Worm (Caenorhabditis elegans): ENCODE measurements around the gene mdt-27.

The mdt-27 gene

DNA sequence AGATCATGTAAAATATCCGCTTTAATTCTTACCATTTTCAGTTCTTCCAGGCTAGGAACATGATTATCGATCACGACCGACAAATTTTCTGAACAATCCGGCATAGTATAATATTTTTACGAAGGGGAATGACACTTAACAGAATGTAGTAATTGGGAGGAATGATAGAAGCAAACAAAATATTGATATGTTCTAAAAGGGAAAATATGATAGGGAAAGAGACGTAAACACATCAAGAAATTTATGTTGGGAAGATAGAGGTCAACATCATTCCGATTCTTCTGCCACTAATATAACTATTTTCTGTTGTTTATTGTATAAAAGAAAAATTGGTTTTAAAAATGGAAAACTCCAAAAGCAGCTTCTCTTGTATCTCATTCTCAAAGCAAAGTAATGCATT is 16.3 kb downstream of the mdt-27 start, which contains the start of gene C24B5.4:
C24B5.4 (minus strand) TSS at position 206 of the 400 bp plus-strand sequence.
- TF ChIP-seq ref-1 (GFP tag; conservative IDR thresholded peaks at IDR 0.05) (no peak), klf-2 (GFP tag; conservative IDR thresholded peaks at IDR 0.05) (no peak), cog-1 (tag; optimal IDR thresholded peaks at IDR 0.05) (no peak), tab-1 (GFP tag; IDR thresholded peaks at IDR 0.05) (no peak), med-1 (GFP tag; optimal IDR thresholded peaks at IDR 0.05; ENCODE audit: insufficient read depth) (no peak), flt-1 (GFP tag; IDR thresholded peaks at IDR 0.05) (no peak), ztf-23 (GFP tag; IDR thresholded peaks at IDR 0.05) (no peak), T22C8.4 (GFP tag; IDR thresholded peaks at IDR 0.05) (no peak)

DNA sequence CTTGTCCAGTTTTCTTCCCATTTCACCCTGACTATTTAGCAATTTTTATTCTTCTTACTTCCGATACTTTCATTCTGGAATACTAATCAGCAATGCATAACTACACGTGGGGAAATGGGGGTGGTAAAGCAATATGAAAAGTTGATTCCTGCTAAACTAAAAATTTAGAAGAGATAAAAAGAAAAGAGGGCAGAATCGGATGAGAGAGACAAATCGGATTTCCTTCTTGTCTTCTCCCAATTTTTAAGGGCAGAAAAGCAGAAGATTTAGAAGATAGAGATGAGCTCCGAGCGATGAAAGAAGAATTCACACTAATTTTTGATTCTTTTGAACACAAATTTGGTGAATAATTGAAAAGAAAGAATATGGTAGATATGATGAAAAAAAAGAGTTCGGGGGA is 19.4 kb downstream of the mdt-27 start:
- TF ChIP-seq ztf-23 (GFP tag; IDR thresholded peaks at IDR 0.05): no peak
- TF ChIP-seq cog-1 (tag; optimal IDR thresholded peaks at IDR 0.05): no peak
- no peak for TF ChIP-seq tab-1 (GFP tag; IDR thresholded peaks at IDR 0.05)
- no peak for TF ChIP-seq ztf-29 (GFP tag; IDR thresholded peaks at IDR 0.05)
- TF ChIP-seq ref-1 (GFP tag; conservative IDR thresholded peaks at IDR 0.05): no peak
- TF ChIP-seq klf-2 (GFP tag; conservative IDR thresholded peaks at IDR 0.05): no peak
- TF ChIP-seq flt-1 (GFP tag; IDR thresholded peaks at IDR 0.05): no peak
- no peak for TF ChIP-seq T22C8.4 (GFP tag; IDR thresholded peaks at IDR 0.05)
- TF ChIP-seq med-1 (GFP tag; optimal IDR thresholded peaks at IDR 0.05; ENCODE audit: insufficient read depth): no peak

DNA sequence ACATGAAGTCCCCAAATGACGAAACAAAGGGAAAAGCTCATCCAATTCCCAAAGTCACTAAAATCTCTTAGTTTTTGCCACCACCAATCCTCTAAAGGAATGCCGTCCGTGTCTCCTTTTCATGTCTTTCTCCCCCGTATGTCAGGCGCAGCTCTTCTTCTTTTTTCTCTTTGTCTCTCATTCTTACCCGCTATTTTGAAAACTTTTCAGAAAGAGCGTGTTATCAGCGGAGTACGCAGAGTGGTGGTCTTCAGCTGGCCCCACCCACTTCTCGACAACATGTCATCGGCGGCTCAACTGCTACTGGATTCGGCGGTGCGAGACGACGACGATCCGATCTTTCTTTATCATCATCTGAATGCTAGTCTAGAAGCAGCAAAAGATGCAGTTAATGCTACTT is 22.0 kb downstream of the mdt-27 start, which contains the start of gene sphr-1:
sphr-1 (plus strand) TSS at position 205 of the 400 bp plus-strand sequence.
- no peak for TF ChIP-seq flt-1 (GFP tag; IDR thresholded peaks at IDR 0.05)
- TF ChIP-seq tab-1 (GFP tag; IDR thresholded peaks at IDR 0.05): no peak
- no peak for TF ChIP-seq T22C8.4 (GFP tag; IDR thresholded peaks at IDR 0.05)
- no peak for TF ChIP-seq ztf-29 (GFP tag; IDR thresholded peaks at IDR 0.05)
- no peak for TF ChIP-seq klf-2 (GFP tag; conservative IDR thresholded peaks at IDR 0.05)
- TF ChIP-seq ref-1 (GFP tag; conservative IDR thresholded peaks at IDR 0.05): no peak
- no peak for TF ChIP-seq med-1 (GFP tag; optimal IDR thresholded peaks at IDR 0.05; ENCODE audit: insufficient read depth)
- no peak for TF ChIP-seq cog-1 (tag; optimal IDR thresholded peaks at IDR 0.05)
- no peak for TF ChIP-seq ztf-23 (GFP tag; IDR thresholded peaks at IDR 0.05)

DNA sequence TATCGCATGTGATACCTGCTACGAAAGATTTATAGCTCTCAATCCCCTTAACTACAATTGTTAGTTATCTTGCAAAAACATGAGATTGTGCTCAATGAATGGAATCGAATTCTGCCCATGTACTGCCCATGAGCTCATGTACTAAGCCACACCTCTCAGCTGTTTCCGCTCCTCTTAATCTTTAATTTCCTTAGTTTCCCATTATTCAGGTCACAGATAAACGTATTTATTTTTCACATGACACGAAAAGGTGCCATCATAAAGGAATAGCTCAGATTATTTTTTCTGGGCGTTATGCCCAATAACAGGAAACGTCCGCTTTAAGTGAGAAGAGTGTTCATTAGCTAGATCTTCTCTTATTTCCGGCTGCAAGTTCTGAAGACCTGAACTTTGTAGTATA is 27.4 kb downstream of the mdt-27 start:
- TF ChIP-seq cog-1 (tag; optimal IDR thresholded peaks at IDR 0.05) (no peak), ztf-29 (GFP tag; IDR thresholded peaks at IDR 0.05) (no peak), med-1 (GFP tag; optimal IDR thresholded peaks at IDR 0.05; ENCODE audit: insufficient read depth) (no peak), T22C8.4 (GFP tag; IDR thresholded peaks at IDR 0.05) (no peak), ztf-23 (GFP tag; IDR thresholded peaks at IDR 0.05) (no peak), tab-1 (GFP tag; IDR thresholded peaks at IDR 0.05) (no peak), ref-1 (GFP tag; conservative IDR thresholded peaks at IDR 0.05) (no peak), klf-2 (GFP tag; conservative IDR thresholded peaks at IDR 0.05) (no peak), flt-1 (GFP tag; IDR thresholded peaks at IDR 0.05) (no peak)

DNA sequence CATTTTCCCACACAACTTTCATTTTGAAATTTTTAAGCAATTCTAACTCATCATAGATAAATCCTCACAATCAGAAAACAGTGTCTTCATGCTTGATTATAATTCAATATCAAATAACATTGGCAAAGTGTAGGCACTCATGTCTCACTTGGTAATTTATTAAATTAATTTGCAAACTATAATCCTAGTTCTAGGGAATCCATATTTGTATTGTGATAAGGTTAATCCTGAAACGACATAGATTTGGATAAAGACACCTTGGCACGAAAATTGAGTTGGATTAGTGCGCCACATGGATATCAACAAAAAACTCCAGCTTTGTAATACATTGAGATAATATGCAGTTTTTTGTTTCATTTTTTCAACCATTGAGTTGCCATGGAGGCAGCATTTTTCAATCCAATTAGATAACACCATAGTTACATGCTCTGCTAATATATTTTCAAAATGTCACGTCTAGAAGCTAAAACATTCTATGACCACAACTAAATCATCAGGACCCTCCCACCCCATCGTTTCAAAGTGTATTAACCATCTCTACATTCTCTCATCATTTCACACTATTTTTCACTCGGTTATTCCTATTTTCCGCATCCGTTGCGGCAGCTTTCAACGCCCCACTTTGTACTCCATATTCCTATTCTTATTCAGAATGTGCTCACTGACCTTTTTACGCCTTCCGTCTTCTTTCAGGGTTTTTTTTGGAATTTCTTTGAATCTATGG is 29.6 kb downstream of the mdt-27 start:
- no peak for TF ChIP-seq flt-1 (GFP tag; IDR thresholded peaks at IDR 0.05)

DNA sequence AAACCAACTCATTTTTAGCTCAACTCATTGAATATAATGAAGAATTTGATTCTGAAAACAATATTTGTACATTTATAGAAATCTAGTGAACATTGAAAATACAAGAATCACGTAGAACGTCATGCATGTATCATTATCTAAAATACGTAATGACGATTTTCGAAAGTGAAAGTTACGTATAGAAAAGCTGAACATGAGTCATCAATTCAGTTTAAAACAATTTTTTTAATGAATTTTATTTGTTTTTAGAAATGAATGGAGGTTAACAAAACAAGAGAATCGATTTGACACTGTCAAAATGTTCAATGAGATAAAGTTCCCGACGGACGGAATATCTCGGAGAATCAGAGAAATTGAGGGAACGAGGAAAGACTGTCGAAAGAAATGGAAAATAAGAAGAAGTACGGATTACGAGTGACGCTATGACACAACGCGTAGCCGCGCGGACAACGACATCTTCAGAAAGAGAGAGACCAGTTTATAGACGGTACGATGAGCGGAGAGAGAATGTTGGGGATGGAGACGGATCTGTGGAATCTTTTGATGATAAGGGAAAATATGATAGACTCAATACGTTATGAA is 31.7 kb downstream of the mdt-27 start, which contains the start of gene ptr-1:
ptr-1 (minus strand) TSS at position 51 of the 582 bp plus-strand sequence.
- TF ChIP-seq T22C8.4 (GFP tag; IDR thresholded peaks at IDR 0.05) (no peak), ztf-29 (GFP tag; IDR thresholded peaks at IDR 0.05) (no peak), med-1 (GFP tag; optimal IDR thresholded peaks at IDR 0.05; ENCODE audit: insufficient read depth) (no peak), cog-1 (tag; optimal IDR thresholded peaks at IDR 0.05) (no peak), tab-1 (GFP tag; IDR thresholded peaks at IDR 0.05) (no peak), ztf-23 (GFP tag; IDR thresholded peaks at IDR 0.05) (no peak), klf-2 (GFP tag; conservative IDR thresholded peaks at IDR 0.05) (no peak), ref-1 (GFP tag; conservative IDR thresholded peaks at IDR 0.05) (no peak), flt-1 (GFP tag; IDR thresholded peaks at IDR 0.05) (no peak)

DNA sequence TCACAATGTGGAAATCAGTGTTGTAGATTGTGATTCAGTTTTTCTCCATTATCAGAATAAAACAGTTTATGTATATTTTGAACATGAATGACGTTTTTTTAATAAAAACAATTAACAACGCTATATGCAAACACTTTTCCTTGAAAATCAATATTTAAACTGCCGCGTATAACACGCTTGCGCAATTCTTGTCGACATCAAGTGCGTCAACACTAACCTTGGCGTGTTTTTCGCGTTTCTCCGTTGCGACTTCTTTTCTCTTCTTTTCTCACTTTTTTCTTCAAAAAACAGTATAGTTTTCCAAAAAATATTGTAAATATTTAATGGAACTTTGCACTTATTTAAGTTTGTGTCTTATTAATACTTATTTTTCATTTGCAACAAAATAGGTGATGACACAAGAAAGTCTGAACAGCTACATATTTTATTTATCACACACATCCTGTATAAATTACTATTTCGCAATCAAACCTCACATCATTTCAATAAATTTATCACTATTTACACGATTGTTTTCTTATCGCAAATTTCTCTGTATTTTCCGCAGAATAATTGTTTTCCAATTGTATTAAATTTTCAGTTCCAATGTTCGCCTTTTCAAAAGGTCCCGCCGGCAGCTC is 38.1 kb downstream of the mdt-27 start, which contains the start of gene spas-1:
spas-1 (plus strand) TSS at position 572 of the 620 bp plus-strand sequence.
- TF ChIP-seq med-1 (GFP tag; optimal IDR thresholded peaks at IDR 0.05; ENCODE audit: insufficient read depth) (peak; percentile 6), klf-2 (GFP tag; conservative IDR thresholded peaks at IDR 0.05) (no peak), tab-1 (GFP tag; IDR thresholded peaks at IDR 0.05) (peak; percentile 78), T22C8.4 (GFP tag; IDR thresholded peaks at IDR 0.05) (peak; percentile 78), ref-1 (GFP tag; conservative IDR thresholded peaks at IDR 0.05) (no peak), ztf-23 (GFP tag; IDR thresholded peaks at IDR 0.05) (peak; percentile 72; the same call in 1 of the 2 replicates), flt-1 (GFP tag; IDR thresholded peaks at IDR 0.05) (no peak; the same call in 1 of the 2 replicates), ztf-29 (GFP tag; IDR thresholded peaks at IDR 0.05) (no peak), cog-1 (tag; optimal IDR thresholded peaks at IDR 0.05) (peak; percentile 68)

DNA sequence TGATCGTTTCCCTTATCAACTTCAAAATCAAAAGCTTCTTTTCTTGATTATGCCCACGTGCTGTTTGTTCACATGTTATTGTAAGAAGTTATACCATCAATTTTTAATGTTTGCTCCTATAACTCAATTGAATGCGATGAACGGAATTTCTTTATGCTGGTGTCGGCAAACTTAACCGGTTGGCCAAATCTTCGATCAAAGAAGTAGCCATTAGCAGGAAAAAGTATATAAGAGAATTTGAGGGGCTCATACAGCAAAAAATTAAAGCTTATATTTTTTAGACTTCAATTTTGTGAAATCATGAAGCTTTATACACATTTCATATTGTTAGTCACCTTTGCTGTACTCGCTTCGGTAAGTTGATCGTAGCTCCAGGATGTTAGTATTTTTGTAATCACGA is 39.7 kb downstream of the mdt-27 start, which contains the start of gene pqn-16:
pqn-16 (plus strand) TSS at position 301 of the 400 bp plus-strand sequence.
- no peak for TF ChIP-seq flt-1 (GFP tag; IDR thresholded peaks at IDR 0.05)

DNA sequence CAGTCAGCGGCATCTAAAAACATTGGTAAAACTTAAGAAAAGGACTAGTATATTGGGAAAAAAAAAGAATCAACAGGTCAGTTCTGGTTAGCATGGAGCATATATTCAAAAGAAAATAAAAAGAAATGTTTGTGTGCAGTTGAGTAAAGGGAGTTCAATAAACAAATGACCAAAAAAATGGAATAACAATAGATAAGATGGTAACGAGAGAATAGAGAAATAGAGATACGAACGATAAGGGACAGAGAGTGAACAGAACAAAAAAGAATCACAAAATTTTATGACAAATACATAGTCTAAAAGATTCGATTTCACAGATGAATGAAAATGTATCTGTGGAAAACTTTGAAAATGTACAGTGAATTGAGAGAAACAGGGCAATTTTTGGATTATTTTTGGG is 40.5 kb downstream of the mdt-27 start, which contains the start of gene gad-3:
gad-3 (minus strand) TSS at position 17 of the 400 bp plus-strand sequence.
- TF ChIP-seq T22C8.4 (GFP tag; IDR thresholded peaks at IDR 0.05) (no peak), ztf-23 (GFP tag; IDR thresholded peaks at IDR 0.05) (no peak), tab-1 (GFP tag; IDR thresholded peaks at IDR 0.05) (no peak), flt-1 (GFP tag; IDR thresholded peaks at IDR 0.05) (no peak), ztf-29 (GFP tag; IDR thresholded peaks at IDR 0.05) (no peak), med-1 (GFP tag; optimal IDR thresholded peaks at IDR 0.05; ENCODE audit: insufficient read depth) (no peak), cog-1 (tag; optimal IDR thresholded peaks at IDR 0.05) (no peak), klf-2 (GFP tag; conservative IDR thresholded peaks at IDR 0.05) (no peak), ref-1 (GFP tag; conservative IDR thresholded peaks at IDR 0.05) (no peak)

All from whole organism, midembryonic.